Fruit fly (Drosophila melanogaster) whole organism, embryonic: ENCODE results near the gene CG43389.

Source experiments
- CG10209 ChIP-seq: fragments of 200-800 bp; sonication (Bioruptor generic); optimal IDR thresholded peaks from 3 replicates; lab custom pipeline; 2017; ENCODE audit warnings: missing biosample characterization, mild to moderate bottlenecking, missing genetic modification characterization, missing genetic modification reagents
- CG11247 ChIP-seq: fragments of 200-800 bp; sonication (Bioruptor generic); IDR thresholded peaks from 2 replicates; pipeline ENCODE4 v1.3.6; 2022; ENCODE audit warnings: missing biosample characterization, missing genetic modification characterization
- CG12155 ChIP-seq: fragments of 200-800 bp; sonication (Bioruptor generic); optimal IDR thresholded peaks from 3 replicates; lab custom pipeline; 2016; ENCODE audit warnings: missing biosample characterization, missing genetic modification characterization
- CG12659 ChIP-seq: fragments of 200-800 bp; sonication (Bioruptor generic); optimal IDR thresholded peaks from 3 replicates; lab custom pipeline; 2017; ENCODE audit warnings: mild to moderate bottlenecking, missing biosample characterization, missing genetic modification reagents, missing genetic modification characterization
- CG13287 ChIP-seq: fragments of 200-800 bp; sonication (Bioruptor generic); IDR thresholded peaks from 2 replicates; pipeline ENCODE4 v1.3.6; 2022; ENCODE audit warnings: missing biosample characterization, missing genetic modification characterization; ENCODE audit not compliant: partially characterized antibody
- CG1603 ChIP-seq: fragments of 200-800 bp; sonication (Bioruptor generic); optimal IDR thresholded peaks from 2 replicates; lab custom pipeline; 2019; ENCODE audit warnings: missing biosample characterization, mild to moderate bottlenecking, missing genetic modification characterization, moderate library complexity
- CG17186 ChIP-seq: fragments of 200-800 bp; sonication (Bioruptor generic); optimal IDR thresholded peaks from 3 replicates; lab custom pipeline; 2017; ENCODE audit warnings: missing biosample characterization, missing genetic modification reagents, missing genetic modification characterization
- CG17568 ChIP-seq: fragments of 200-800 bp; sonication (Bioruptor generic); optimal IDR thresholded peaks from 2 replicates; lab custom pipeline; 2018; ENCODE audit warnings: missing biosample characterization, mild to moderate bottlenecking, missing genetic modification characterization, moderate library complexity
- CG18619 ChIP-seq: fragments of 200-800 bp; sonication (Bioruptor generic); optimal IDR thresholded peaks from 3 replicates; lab custom pipeline; 2017; ENCODE audit warnings: missing biosample characterization, mild to moderate bottlenecking, missing genetic modification characterization
- CG2116 ChIP-seq: fragments of 200-800 bp; sonication (Bioruptor generic); optimal IDR thresholded peaks from 3 replicates; lab custom pipeline; 2018; ENCODE audit warnings: missing biosample characterization, mild to moderate bottlenecking, missing genetic modification characterization
- CG2120 ChIP-seq: fragments of 200-800 bp; sonication (Bioruptor generic); optimal IDR thresholded peaks from 3 replicates; lab custom pipeline; 2016; ENCODE audit warnings: missing biosample characterization, missing genetic modification characterization
- CG31441 ChIP-seq: fragments of 200-800 bp; sonication (Bioruptor generic); IDR thresholded peaks from 2 replicates; pipeline ENCODE4 v1.3.6; 2022; ENCODE audit warnings: missing biosample characterization, missing genetic modification characterization
- CG34422 ChIP-seq: fragments of 200-800 bp; sonication (Bioruptor generic); IDR thresholded peaks from 3 replicates; pipeline ENCODE4 v1.3.6; 2022; ENCODE audit warnings: missing biosample characterization, missing genetic modification characterization
- CG4617 ChIP-seq: fragments of 200-800 bp; sonication (Bioruptor generic); optimal IDR thresholded peaks from 3 replicates; lab custom pipeline; 2016; ENCODE audit warnings: missing biosample characterization, missing genetic modification characterization, borderline replicate concordance
- CG6813 ChIP-seq: fragments of 200-800 bp; sonication (Bioruptor generic); optimal IDR thresholded peaks from 2 replicates; lab custom pipeline; 2017; ENCODE audit warnings: missing biosample characterization, missing genetic modification characterization, mild to moderate bottlenecking, moderate library complexity, missing genetic modification reagents
- CG7928 ChIP-seq: fragments of 200-800 bp; sonication (Bioruptor generic); optimal IDR thresholded peaks from 2 replicates; lab custom pipeline; 2017; ENCODE audit warnings: missing biosample characterization, mild to moderate bottlenecking, missing genetic modification characterization
- CG9609 ChIP-seq: fragments of 200-800 bp; sonication (Bioruptor generic); optimal IDR thresholded peaks from 3 replicates; lab custom pipeline; 2016; ENCODE audit warnings: missing biosample characterization, missing genetic modification characterization
- CHES-1-like ChIP-seq: fragments of 200-800 bp; sonication (Bioruptor generic); optimal IDR thresholded peaks from 2 replicates; lab custom pipeline; 2016; ENCODE audit warnings: missing biosample characterization, missing genetic modification characterization
- Elba2 ChIP-seq: fragments of 200-800 bp; sonication (Bioruptor generic); optimal IDR thresholded peaks from 3 replicates; lab custom pipeline; 2016; ENCODE audit warnings: missing biosample characterization, missing genetic modification characterization
- Ets97D ChIP-seq: fragments of 200-800 bp; sonication (Bioruptor generic); optimal IDR thresholded peaks from 3 replicates; lab custom pipeline; 2016; ENCODE audit warnings: missing biosample characterization, missing genetic modification characterization
- HLHmδ ChIP-seq: fragments of 200-800 bp; sonication (Bioruptor generic); optimal IDR thresholded peaks from 2 replicates; lab custom pipeline; 2018; ENCODE audit warnings: missing biosample characterization, mild to moderate bottlenecking, missing genetic modification characterization, moderate library complexity
- HmgZ ChIP-seq: fragments of 200-800 bp; sonication (Bioruptor generic); optimal IDR thresholded peaks from 2 replicates; lab custom pipeline; 2018; ENCODE audit warnings: missing biosample characterization, mild to moderate bottlenecking, missing genetic modification characterization
- Hmx ChIP-seq: fragments of 200-800 bp; sonication (Bioruptor generic); optimal IDR thresholded peaks from 2 replicates; lab custom pipeline; 2016; ENCODE audit warnings: missing biosample characterization, missing genetic modification characterization
- Hsf ChIP-seq: fragments of 200-800 bp; sonication (Bioruptor generic); optimal IDR thresholded peaks from 3 replicates; lab custom pipeline; 2016; ENCODE audit warnings: missing biosample characterization, missing genetic modification characterization
- Lhr ChIP-seq: fragments of 200-800 bp; sonication (Bioruptor generic); optimal IDR thresholded peaks from 3 replicates; lab custom pipeline; 2017; ENCODE audit warnings: mild to moderate bottlenecking, missing biosample characterization, missing genetic modification reagents, missing genetic modification characterization
- MTF-1 ChIP-seq: fragments of 200-800 bp; sonication (Bioruptor generic); optimal IDR thresholded peaks from 2 replicates; lab custom pipeline; 2018; ENCODE audit warnings: missing biosample characterization, mild to moderate bottlenecking, missing genetic modification characterization, borderline replicate concordance
- Med ChIP-seq: fragments of 200-800 bp; sonication (Bioruptor generic); peaks from one replicate; lab custom pipeline; 2016; ENCODE audit warnings: missing biosample characterization, missing genetic modification characterization, mild to moderate bottlenecking, inconsistent platforms, moderate library complexity
- Myb ChIP-seq: fragments of 200-800 bp; sonication (Bioruptor generic); optimal IDR thresholded peaks from 2 replicates; lab custom pipeline; 2016; ENCODE audit warnings: missing biosample characterization, missing genetic modification characterization
- NC2β ChIP-seq: fragments of 200-800 bp; sonication (Bioruptor generic); optimal IDR thresholded peaks from 2 replicates; lab custom pipeline; 2016; ENCODE audit warnings: missing biosample characterization, missing genetic modification characterization
- Nf-YC ChIP-seq: fragments of 200-800 bp; optimal IDR thresholded peaks from 3 replicates; lab custom pipeline; 2019; ENCODE audit warnings: missing biosample characterization, mild to moderate bottlenecking, missing genetic modification characterization, moderate library complexity
- Sry-δ ChIP-seq: fragments of 200-800 bp; sonication (Bioruptor generic); optimal IDR thresholded peaks from 2 replicates; lab custom pipeline; 2016; ENCODE audit warnings: missing biosample characterization, missing genetic modification characterization
- Trl ChIP-seq, 3 experiments: fragments of >200 bp in 2 of 3; fragments of 200-800 bp in 1 of 3; sonication (Bioruptor generic) in 1 of 3; optimal IDR thresholded peaks; 2 replicates in 1 of 3; 3 replicates in 2 of 3; lab custom pipeline; 2016 to 2017; ENCODE audit warnings: missing biosample characterization in 1 of 3, missing genetic modification characterization in 1 of 3
- YL-1 ChIP-seq: fragments of 200-800 bp; sonication (Bioruptor generic); optimal IDR thresholded peaks from 3 replicates; lab custom pipeline; 2017; ENCODE audit warnings: missing biosample characterization, mild to moderate bottlenecking, missing genetic modification characterization
- caup ChIP-seq: fragments of 200-800 bp; sonication (Bioruptor generic); optimal IDR thresholded peaks from 3 replicates; lab custom pipeline; 2017; ENCODE audit warnings: missing biosample characterization, mild to moderate bottlenecking, missing genetic modification characterization, moderate library complexity; ENCODE audit not compliant: severe bottlenecking
- ci ChIP-seq: fragments of 200-800 bp; sonication (Bioruptor generic); IDR thresholded peaks from 3 replicates; pipeline ENCODE4 v1.3.6; 2022; ENCODE audit warnings: missing biosample characterization, missing genetic modification characterization
- dm ChIP-seq: fragments of 200-800 bp; sonication (Bioruptor generic); optimal IDR thresholded peaks from 3 replicates; lab custom pipeline; 2016; ENCODE audit warnings: missing biosample characterization, missing genetic modification characterization
- ftz-f1 ChIP-seq: fragments of 200-800 bp; sonication (Bioruptor generic); optimal IDR thresholded peaks from 2 replicates; lab custom pipeline; 2016; ENCODE audit warnings: missing biosample characterization, missing genetic modification characterization
- gfzf ChIP-seq: fragments of 200-800 bp; sonication (Bioruptor generic); optimal IDR thresholded peaks from 2 replicates; lab custom pipeline; 2016; ENCODE audit warnings: missing biosample characterization, mild to moderate bottlenecking, missing genetic modification characterization, moderate library complexity
- jing ChIP-seq: fragments of 200-800 bp; sonication (Bioruptor generic); optimal IDR thresholded peaks from 2 replicates; lab custom pipeline; 2018; ENCODE audit warnings: missing biosample characterization, mild to moderate bottlenecking, missing genetic modification characterization
- kah ChIP-seq: fragments of 200-800 bp; sonication (Bioruptor generic); optimal IDR thresholded peaks from 2 replicates; lab custom pipeline; 2018; ENCODE audit warnings: missing biosample characterization, mild to moderate bottlenecking, missing genetic modification characterization
- knrl ChIP-seq: fragments of 200-800 bp; sonication (Bioruptor generic); IDR thresholded peaks from 3 replicates; pipeline ENCODE4 v1.3.6; 2022; ENCODE audit warnings: missing biosample characterization, missing genetic modification characterization; ENCODE audit not compliant: partially characterized antibody
- mirr ChIP-seq: fragments of 200-800 bp; sonication (Bioruptor generic); optimal IDR thresholded peaks from 3 replicates; lab custom pipeline; 2018; ENCODE audit warnings: missing biosample characterization, mild to moderate bottlenecking, missing genetic modification characterization
- row ChIP-seq: fragments of 200-800 bp; sonication (Bioruptor generic); IDR thresholded peaks from 3 replicates; pipeline ENCODE4 v1.3.6; 2022; ENCODE audit warnings: missing biosample characterization, missing genetic modification characterization
- tna ChIP-seq: fragments of 200-800 bp; sonication (Bioruptor generic); IDR thresholded peaks from 2 replicates; pipeline ENCODE4 v1.3.6; 2022; ENCODE audit warnings: missing biosample characterization, missing genetic modification characterization; ENCODE audit not compliant: partially characterized antibody
- trem ChIP-seq: fragments of 200-800 bp; optimal IDR thresholded peaks from 3 replicates; lab custom pipeline; 2019; ENCODE audit warnings: missing biosample characterization, mild to moderate bottlenecking, missing genetic modification characterization, moderate library complexity
- zfh2 ChIP-seq: fragments of 200-800 bp; sonication (Bioruptor generic); optimal IDR thresholded peaks from 2 replicates; lab custom pipeline; 2016; ENCODE audit warnings: missing biosample characterization, missing genetic modification characterization

The CG43389 gene

dm6 chr3L:3206263-3206662, 41.6 kb upstream of the CG43389 start, which contains the start of gene CG33160:
Gene CG33160 (minus strand): TSS chr3L:3206363.
- TF ChIP-seq Hsf (GFP tag; lab: Kevin White, UChicago) (no peak), tna (no peak), CG1603 (no peak)

DNA sequence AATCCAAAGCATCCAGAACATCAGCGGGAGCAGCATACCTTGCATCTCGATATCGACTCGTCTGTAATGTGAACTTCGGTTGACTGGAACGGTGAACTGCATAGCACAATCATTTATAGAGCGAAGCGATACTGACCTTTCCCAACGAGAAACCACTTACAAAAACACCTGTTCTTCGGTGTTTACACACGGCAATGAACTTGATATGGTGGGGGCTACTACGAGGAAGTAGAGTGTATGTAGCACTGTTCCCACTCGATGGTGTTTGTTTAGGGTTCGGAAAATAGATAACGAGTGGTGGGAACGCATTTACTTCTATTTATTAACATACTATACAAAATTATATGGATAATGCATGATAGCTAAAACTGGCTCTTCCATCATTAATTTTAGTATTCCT, 38.9 kb upstream of the CG43389 start, which contains the start of the genes CG32269 and CG32270:
CG32269 (minus strand) TSS at position 91 of the 400 bp plus-strand sequence.
CG32270 (minus strand) TSS at position 91 of the 400 bp plus-strand sequence.
- no peak for TF ChIP-seq Nf-YC
- no peak for TF ChIP-seq zfh2
- no peak for TF ChIP-seq CG17568 (GFP tag; lab: Kevin White, UChicago)
- TF ChIP-seq Elba2 (GFP tag; lab: Kevin White, UChicago) = no peak
- peak; percentile 3 for TF ChIP-seq CG18619
- TF ChIP-seq caup (GFP tag; lab: Kevin White, UChicago) = peak; percentile 11
- TF ChIP-seq kah (GFP tag; lab: Kevin White, UChicago) = peak; percentile 71
- peak; percentile 30 for TF ChIP-seq HLHmδ
- TF ChIP-seq MTF-1 (GFP tag; lab: Kevin White, UChicago) = peak; percentile 0
- no peak for TF ChIP-seq CG31441
- no peak for TF ChIP-seq Trl (optimal IDR thresholded peaks at IDR 0.05; lab: Kevin White, UChicago)
- peak; percentile 0 for TF ChIP-seq Trl (GFP tag; optimal IDR thresholded peaks at IDR 0.05; lab: Kevin White, UChicago)
- TF ChIP-seq CG12155 (GFP tag; lab: Kevin White, UChicago) = no peak
- TF ChIP-seq CG6813 (GFP tag; lab: Kevin White, UChicago) = peak; percentile 18
- peak; percentile 66 for TF ChIP-seq mirr (GFP tag; lab: Kevin White, UChicago)

- peak; percentile 71 for TF ChIP-seq YL-1 (GFP tag; lab: Kevin White, UChicago)
- TF ChIP-seq gfzf = peak; percentile 95
- TF ChIP-seq CG9609 (GFP tag; lab: Kevin White, UChicago) = no peak
- TF ChIP-seq ci (GFP tag; lab: Robert Waterston, UW) = no peak
- TF ChIP-seq trem (tag; lab: Kevin White, UChicago) = peak; percentile 70
- TF ChIP-seq dm (GFP tag; lab: Kevin White, UChicago) = peak; percentile 38
- peak; percentile 52 for TF ChIP-seq Lhr
- peak; percentile 37; the same call in 1 of the 3 replicates for TF ChIP-seq knrl (GFP tag; lab: Robert Waterston, UW)
- TF ChIP-seq CG17186 = peak; percentile 58
- TF ChIP-seq CG2120 (GFP tag; lab: Kevin White, UChicago) = peak; percentile 43
- peak; percentile 7; the same call in 1 of the 3 replicates for TF ChIP-seq CG34422 (GFP tag; lab: Robert Waterston, UW)
- peak; percentile 86 for TF ChIP-seq CG7928
- peak; percentile 28 for TF ChIP-seq Hsf (GFP tag; lab: Kevin White, UChicago)
- peak; percentile 59 for TF ChIP-seq Ets97D (GFP tag; lab: Kevin White, UChicago)
- TF ChIP-seq Sry-δ = peak; percentile 45
- TF ChIP-seq CG4617 (GFP tag; lab: Kevin White, UChicago) = peak; percentile 60
- peak; percentile 3 for TF ChIP-seq caup (GFP tag; lab: Kevin White, UChicago)
- peak; percentile 44 for TF ChIP-seq row (GFP tag; lab: Robert Waterston, UW)
- peak; percentile 66 for TF ChIP-seq CHES-1-like
- peak; percentile 27 for TF ChIP-seq ftz-f1
- no peak for TF ChIP-seq jing
- peak; percentile 12 for TF ChIP-seq HmgZ (tag; lab: Kevin White, UChicago)
- peak; percentile 73 for TF ChIP-seq Myb (GFP tag; lab: Kevin White, UChicago)
- TF ChIP-seq CG10209 (GFP tag; lab: Kevin White, UChicago) = no peak
- peak; percentile 11 for TF ChIP-seq NC2β (GFP tag; lab: Kevin White, UChicago)
- TF ChIP-seq Med = peak; percentile 76
- peak; percentile 29; the same call in 1 of the 2 replicates for TF ChIP-seq CG13287 (GFP tag; lab: Robert Waterston, UW)
- TF ChIP-seq CG2116 = peak; percentile 97
- TF ChIP-seq CG11247 (GFP tag; lab: Robert Waterston, UW) = no peak
- peak; percentile 70 for TF ChIP-seq CG12659 (GFP tag; lab: Kevin White, UChicago)
- TF ChIP-seq Hmx (GFP tag; lab: Kevin White, UChicago) = no peak
Observed at dm6 chr3L:3218859-3219258, 29.0 kb upstream of the CG43389 start, which contains the start of the genes hob and nSMase. Gene hob (minus strand): TSS chr3L:3218920. Gene nSMase (plus strand): TSS chr3L:3219156.
